Worm (Caenorhabditis elegans) whole organism, L3 larva: ENCODE results near the gene srp-8.

Source experiments
- fos-1 ChIP-seq: fragments of 150-350 bp; optimal IDR thresholded peaks from 2 replicates; lab custom pipeline; 2014; ENCODE audit warnings: missing biosample characterization, missing genetic modification characterization
- jun-1 ChIP-seq: fragments of 150-350 bp; optimal IDR thresholded peaks from 2 replicates; lab custom pipeline; 2014; ENCODE audit warnings: missing biosample characterization, missing genetic modification reagents, missing genetic modification characterization
- nhr-25 ChIP-seq: sonication (generic microtip); optimal IDR thresholded peaks from 2 replicates; lab custom pipeline; 2017; ENCODE audit warnings: missing biosample characterization, missing genetic modification characterization
- pha-4 ChIP-seq: fragments of 150-350 bp; optimal IDR thresholded peaks from 2 replicates; lab custom pipeline; 2014; ENCODE audit warnings: missing biosample characterization, missing genetic modification reagents, missing genetic modification characterization

DNA sequence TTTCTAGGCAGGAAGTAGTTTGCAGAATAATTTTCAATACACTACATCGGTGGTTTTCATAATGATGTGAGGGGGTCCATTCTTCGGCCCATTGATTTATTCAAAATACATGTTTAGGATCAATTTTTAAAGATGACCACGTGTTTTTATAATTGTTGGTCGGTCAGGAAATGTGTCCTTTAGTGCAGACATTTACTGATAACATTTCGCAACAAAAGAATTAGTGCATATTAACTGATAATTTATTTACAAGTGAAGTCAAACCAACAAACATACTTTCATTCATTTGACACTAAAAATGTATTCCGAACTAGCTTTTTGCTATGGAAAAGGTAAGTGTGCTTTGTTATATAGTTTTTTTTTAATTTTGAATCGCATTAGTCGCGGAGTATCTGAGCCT lies 21.8 kb upstream of the srp-8 start, which contains the start of gene F20D6.5:
- TF ChIP-seq fos-1 (no peak), jun-1 (tag; lab: Kevin White, UChicago) (no peak), pha-4 (no peak), nhr-25 (tag; lab: Kevin White, UChicago) (no peak)
